Fruit fly (Drosophila melanogaster) whole organism, adult: Measurements from ENCODE around the gene CG5050.

Experiments
- CG11617 ChIP-seq: fragments of 200-800 bp; sonication (Bioruptor generic); optimal IDR thresholded peaks from 2 replicates; lab custom pipeline; 2017; ENCODE audit warnings: mild to moderate bottlenecking, missing biosample characterization, missing genetic modification reagents, missing genetic modification characterization
- CG12768 ChIP-seq: fragments of 200-800 bp; sonication (Bioruptor generic); optimal IDR thresholded peaks from 2 replicates; lab custom pipeline; 2017; ENCODE audit warnings: missing biosample characterization, missing genetic modification characterization, mild to moderate bottlenecking, moderate library complexity, missing genetic modification reagents
- CG14711 ChIP-seq: fragments of 200-800 bp; sonication (Bioruptor generic); optimal IDR thresholded peaks from 2 replicates; lab custom pipeline; 2018; ENCODE audit warnings: missing biosample characterization, mild to moderate bottlenecking, missing genetic modification characterization, moderate library complexity
- CG1620 ChIP-seq: fragments of 200-800 bp; sonication (Bioruptor generic); optimal IDR thresholded peaks from 2 replicates; lab custom pipeline; 2016; ENCODE audit warnings: missing biosample characterization, missing genetic modification characterization
- CG33017 ChIP-seq: fragments of 200-800 bp; sonication (Bioruptor generic); optimal IDR thresholded peaks from 2 replicates; lab custom pipeline; 2018; ENCODE audit warnings: missing biosample characterization, mild to moderate bottlenecking, missing genetic modification characterization, moderate library complexity
- CG5204 ChIP-seq: fragments of 200-800 bp; sonication (Bioruptor generic); optimal IDR thresholded peaks from 2 replicates; lab custom pipeline; 2016; ENCODE audit warnings: missing biosample characterization, missing genetic modification characterization
- CG7045 ChIP-seq: fragments of 200-800 bp; sonication (Bioruptor generic); optimal IDR thresholded peaks from 2 replicates; lab custom pipeline; 2017; ENCODE audit warnings: missing biosample characterization, mild to moderate bottlenecking, missing genetic modification characterization
- CG7101 ChIP-seq: fragments of 200-800 bp; sonication (Bioruptor generic); optimal IDR thresholded peaks from 2 replicates; lab custom pipeline; 2018; ENCODE audit warnings: missing biosample characterization, mild to moderate bottlenecking, missing genetic modification characterization, moderate library complexity
- Crg-1 ChIP-seq: fragments of 200-800 bp; sonication (Bioruptor generic); optimal IDR thresholded peaks from 2 replicates; lab custom pipeline; 2016; ENCODE audit warnings: missing biosample characterization, missing genetic modification characterization
- Mnt ChIP-seq: fragments of 200-800 bp; sonication (Bioruptor generic); optimal IDR thresholded peaks from 2 replicates; lab custom pipeline; 2016; ENCODE audit warnings: missing biosample characterization, mild to moderate bottlenecking, missing genetic modification characterization
- bab1 ChIP-seq: fragments of 200-800 bp; sonication (Bioruptor generic); optimal IDR thresholded peaks from 3 replicates; lab custom pipeline; 2019; ENCODE audit warnings: missing biosample characterization, mild to moderate bottlenecking, missing genetic modification characterization, moderate library complexity
- cic ChIP-seq: fragments of 200-800 bp; sonication (Bioruptor generic); optimal IDR thresholded peaks from 2 replicates; lab custom pipeline; 2017; ENCODE audit warnings: missing biosample characterization, mild to moderate bottlenecking, missing genetic modification characterization, moderate library complexity
- cnc ChIP-seq, 2 experiments: fragments of >200 bp; optimal IDR thresholded peaks; 2 replicates each; lab custom pipeline; 2017
- kay ChIP-seq: fragments of 200-800 bp; sonication (Bioruptor generic); peaks from one replicate; lab custom pipeline; 2016; ENCODE audit warnings: missing biosample characterization, missing genetic modification characterization, borderline replicate concordance
- pad ChIP-seq: fragments of 200-800 bp; sonication (Bioruptor generic); optimal IDR thresholded peaks from 3 replicates; lab custom pipeline; 2017; ENCODE audit warnings: missing biosample characterization, missing genetic modification characterization, mild to moderate bottlenecking, moderate library complexity, missing genetic modification reagents
- tj ChIP-seq: fragments of 200-800 bp; sonication (Bioruptor generic); optimal IDR thresholded peaks from 3 replicates; lab custom pipeline; 2017; ENCODE audit warnings: missing biosample characterization, mild to moderate bottlenecking, missing genetic modification characterization, moderate library complexity
- toe ChIP-seq: fragments of 200-800 bp; sonication (Bioruptor generic); optimal IDR thresholded peaks from 2 replicates; lab custom pipeline; 2016; ENCODE audit warnings: missing biosample characterization, missing genetic modification characterization

The CG5050 gene

DNA sequence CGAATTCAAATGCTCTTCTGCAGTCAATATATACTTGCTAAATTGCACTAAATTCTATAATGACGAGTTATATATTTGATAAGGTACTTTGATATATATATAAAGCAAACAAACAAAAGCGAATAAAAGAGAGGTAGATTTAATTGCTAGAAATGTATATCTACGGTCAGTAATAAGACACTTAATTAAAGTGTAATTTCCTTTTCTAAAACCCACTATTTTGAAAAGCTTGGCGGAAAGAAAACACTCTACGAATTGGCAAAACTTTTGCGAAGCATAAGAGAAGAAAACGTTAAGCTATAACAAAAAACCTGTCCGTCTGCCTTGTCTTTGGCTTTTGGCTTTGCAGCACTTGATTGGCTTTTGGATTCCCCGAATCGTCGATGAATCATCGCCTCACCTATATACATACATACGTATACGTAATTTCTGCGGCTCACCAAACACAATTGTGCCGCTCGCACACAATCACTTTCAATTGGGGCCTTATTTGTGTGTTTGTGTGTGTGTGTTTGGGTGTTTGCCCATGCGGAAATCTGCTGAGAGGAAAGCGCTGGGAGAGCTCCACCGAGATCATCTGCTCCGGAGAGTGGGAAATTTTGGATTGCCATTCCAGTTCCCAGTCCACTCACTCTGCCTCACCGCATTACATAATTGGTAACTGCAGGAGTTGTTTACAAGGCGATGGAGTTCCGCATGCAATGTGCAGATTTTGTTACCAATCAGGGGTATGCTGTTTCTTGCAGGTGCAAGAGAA lies 21.9 kb upstream of the CG5050 start:
- TF ChIP-seq kay (GFP tag; lab: Kevin White, UChicago) (peak; percentile 54), tj (no peak)

- TF ChIP-seq CG7045 (GFP tag; lab: Kevin White, UChicago) (no peak), kay (GFP tag; lab: Kevin White, UChicago) (peak; percentile 48), CG7101 (tag; lab: Kevin White, UChicago) (no peak), Crg-1 (GFP tag; lab: Kevin White, UChicago) (no peak), tj (no peak)
Observed at dm6 chr2L:17431359-17431675, 21.4 kb upstream of the CG5050 start.

DNA sequence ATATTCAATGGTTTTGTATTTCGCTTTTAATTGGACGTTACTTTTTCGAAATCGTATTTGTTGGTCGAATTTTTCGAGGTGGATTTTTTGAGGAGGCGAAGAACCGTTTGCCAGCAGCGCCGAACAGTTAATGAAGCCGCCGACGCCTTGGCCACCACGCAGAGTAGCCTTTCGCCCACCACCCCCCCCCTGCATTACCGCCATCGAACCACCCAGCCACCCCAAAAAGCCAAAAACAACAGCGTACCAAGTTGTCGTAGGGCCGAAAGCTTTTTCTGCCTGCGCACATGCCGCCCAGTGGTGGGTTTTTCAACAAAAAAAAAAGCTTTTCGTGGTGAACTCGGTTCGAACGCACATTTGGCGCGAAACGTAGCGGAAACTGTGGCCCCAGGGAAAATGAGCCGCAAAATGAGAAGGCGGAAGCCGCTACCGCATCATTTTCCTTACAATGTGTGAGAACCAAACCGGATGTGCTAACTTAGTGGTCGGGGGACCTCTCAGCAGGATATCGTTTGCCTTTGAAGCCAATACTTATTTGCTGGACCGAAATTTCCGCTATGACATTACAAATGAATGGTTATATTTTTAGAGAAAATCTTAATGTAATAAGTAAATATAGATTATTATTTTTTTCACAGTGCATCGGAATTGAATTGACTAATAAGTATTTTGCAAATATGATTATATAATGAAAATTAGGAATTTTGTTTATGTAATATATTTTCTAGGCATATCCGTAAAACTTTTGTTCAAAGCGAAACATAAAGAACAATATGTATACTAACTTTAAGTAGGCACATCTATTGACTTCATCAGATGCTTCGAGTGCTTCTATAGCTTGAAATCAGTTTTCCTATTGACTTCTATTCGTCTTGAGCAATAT lies 19.5 kb upstream of the CG5050 start, which contains the start of the genes Dif and CG5043:
Gene Dif, minus strand, starts transcription at position 132 of the 883 bp plus-strand sequence.
Gene CG5043, plus strand, starts transcription at position 833 of the 883 bp plus-strand sequence.
- TF ChIP-seq Crg-1 (GFP tag; lab: Kevin White, UChicago) (no peak), tj (no peak), toe (GFP tag; lab: Kevin White, UChicago) (no peak), CG14711 (tag; lab: Kevin White, UChicago) (no peak), CG11617 (GFP tag; lab: Kevin White, UChicago) (no peak)

DNA sequence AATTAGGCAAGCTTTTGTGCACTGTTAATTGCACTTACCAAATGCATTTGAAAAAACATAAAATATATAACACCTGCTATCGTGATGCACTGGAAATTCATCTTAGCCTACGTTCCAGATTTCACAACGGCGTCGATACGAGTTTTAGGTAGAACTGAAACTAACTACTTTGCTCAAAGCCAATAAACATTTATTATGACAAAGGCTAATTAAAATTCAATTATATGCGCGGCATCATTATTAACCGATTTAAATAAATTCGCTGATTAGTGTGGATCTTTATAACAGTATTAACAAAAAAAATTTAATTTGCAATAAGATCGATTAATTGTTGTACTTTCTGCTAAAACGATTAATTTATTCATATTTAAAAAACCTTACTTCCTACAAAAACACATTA lies 16.2 kb upstream of the CG5050 start, which contains the start of gene CG33928:
Gene CG33928, minus strand, starts transcription at position 101 of the 400 bp plus-strand sequence.
- TF ChIP-seq Mnt (no peak), kay (GFP tag; lab: Kevin White, UChicago) (no peak), CG12768 (GFP tag; lab: Kevin White, UChicago) (no peak), CG33017 (no peak), Crg-1 (GFP tag; lab: Kevin White, UChicago) (no peak), CG1620 (GFP tag; lab: Kevin White, UChicago) (no peak), bab1 (GFP tag; lab: Kevin White, UChicago) (no peak), CG7101 (tag; lab: Kevin White, UChicago) (no peak), CG14711 (tag; lab: Kevin White, UChicago) (no peak), toe (GFP tag; lab: Kevin White, UChicago) (no peak), cnc (optimal IDR thresholded peaks at IDR 0.05; lab: Kevin White, UChicago) (no peak), pad (no peak), CG11617 (GFP tag; lab: Kevin White, UChicago) (no peak), CG5204 (GFP tag; lab: Kevin White, UChicago) (no peak)

DNA sequence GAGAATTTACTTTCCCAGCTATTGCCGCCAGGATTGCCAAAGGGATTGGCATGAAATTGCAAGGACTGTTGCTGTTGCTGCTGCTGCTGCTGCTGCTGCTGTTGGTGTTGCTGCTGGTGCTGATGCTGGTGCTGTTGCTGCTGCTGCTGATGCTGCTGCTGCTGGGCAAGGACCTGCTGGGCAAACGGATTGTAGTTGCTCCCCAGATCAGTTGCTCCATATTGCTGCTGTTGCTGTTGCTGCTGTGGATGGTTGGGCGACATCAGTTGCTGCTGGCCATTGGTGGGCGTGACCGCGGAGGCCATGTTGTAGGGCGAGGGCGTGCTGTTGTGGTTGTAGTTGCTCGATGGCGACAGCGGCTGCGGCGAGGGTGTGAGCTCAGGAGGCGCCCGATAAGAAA lies 15.1 kb upstream of the CG5050 start:
- no peak for TF ChIP-seq cic (GFP tag; lab: Kevin White, UChicago)

DNA sequence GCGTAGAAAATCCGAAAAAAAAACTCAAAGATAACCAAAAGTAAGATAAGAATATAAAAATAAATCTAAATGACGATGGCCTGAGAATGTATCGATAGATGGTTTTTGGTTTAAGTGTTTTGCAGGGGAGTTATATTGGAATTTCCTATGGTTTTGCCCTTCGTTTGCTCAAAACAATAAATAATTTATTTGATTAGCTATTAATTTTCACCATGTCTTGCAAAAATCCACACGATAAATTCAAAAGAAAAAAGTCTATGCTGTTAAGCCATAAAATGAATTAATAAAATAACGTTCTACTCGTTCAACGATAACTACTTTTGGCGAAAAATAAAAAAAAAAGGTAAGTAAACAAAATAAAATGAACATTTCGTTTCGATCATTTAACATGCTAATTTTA lies 5.7 kb upstream of the CG5050 start:
- TF ChIP-seq kay (GFP tag; lab: Kevin White, UChicago) = peak; percentile 92
- no peak for TF ChIP-seq CG1620 (GFP tag; lab: Kevin White, UChicago)
- TF ChIP-seq cnc (optimal IDR thresholded peaks at IDR 0.05; lab: Kevin White, UChicago) = no peak

dm6 chr2L:17448435-17448834 lies 4.3 kb upstream of the CG5050 start:
- TF ChIP-seq CG12768 (GFP tag; lab: Kevin White, UChicago) (peak; percentile 36), CG7101 (tag; lab: Kevin White, UChicago) (peak; percentile 3), bab1 (GFP tag; lab: Kevin White, UChicago) (no peak), cic (GFP tag; lab: Kevin White, UChicago) (peak; percentile 79), cnc (optimal IDR thresholded peaks at IDR 0.05; lab: Kevin White, UChicago) (no peak), tj (peak; percentile 4), CG7045 (GFP tag; lab: Kevin White, UChicago) (peak; percentile 35), pad (peak; percentile 3)
